Worm (Caenorhabditis elegans) whole organism, young adult: ENCODE measurements around the gene Y37D8A.8.

ENCODE experiments used
- B0336.3 ChIP-seq: fragments of 200-800 bp; sonication (Bioruptor generic); IDR thresholded peaks from 2 replicates; pipeline ENCODE4 v1.3.6; 2022; ENCODE audit warnings: missing genetic modification characterization, missing compliant biosample characterization
- F22D6.2 ChIP-seq: sonication (generic microtip); optimal IDR thresholded peaks from 2 replicates; lab custom pipeline; 2016; ENCODE audit warnings: mild to moderate bottlenecking, missing genetic modification characterization, missing compliant biosample characterization
- F49E8.2 ChIP-seq: sonication (generic microtip); optimal IDR thresholded peaks from 3 replicates; lab custom pipeline; 2017; ENCODE audit warnings: missing genetic modification characterization, mild to moderate bottlenecking, missing compliant biosample characterization, antibody characterized with exemption, moderate library complexity; ENCODE audit not compliant: insufficient read depth
- F52B5.7 ChIP-seq: sonication (generic microtip); optimal IDR thresholded peaks from 2 replicates; lab custom pipeline; 2016; ENCODE audit warnings: mild to moderate bottlenecking, missing genetic modification characterization, missing compliant biosample characterization
- F57A8.1 ChIP-seq: fragments of 200-800 bp; sonication (Bioruptor generic); optimal IDR thresholded peaks from 2 replicates; lab custom pipeline; 2018; ENCODE audit warnings: mild to moderate bottlenecking, missing genetic modification characterization, moderate library complexity, missing compliant biosample characterization
- K11D2.4 ChIP-seq: fragments of 200-800 bp; sonication (Bioruptor generic); IDR thresholded peaks from 2 replicates; pipeline ENCODE4 v1.3.6; 2022; ENCODE audit warnings: missing genetic modification reagents, missing genetic modification characterization, missing compliant biosample characterization
- T26A5.8 ChIP-seq: sonication (generic microtip); optimal IDR thresholded peaks from 2 replicates; lab custom pipeline; 2016; ENCODE audit warnings: missing genetic modification characterization, missing compliant biosample characterization
- Y53G8AR.9 ChIP-seq: fragments of 200-800 bp; sonication (Bioruptor generic); conservative IDR thresholded peaks from 2 replicates; pipeline ENCODE4 v1.3.6; 2022; ENCODE audit warnings: missing genetic modification reagents, missing genetic modification characterization, missing compliant biosample characterization
- Y56A3A.18 ChIP-seq: fragments of 200-800 bp; sonication (Bioruptor generic); IDR thresholded peaks from 2 replicates; pipeline ENCODE4 v1.3.6; 2022; ENCODE audit warnings: missing genetic modification reagents, missing genetic modification characterization, missing compliant biosample characterization
- atf-7 ChIP-seq: sonication (generic microtip); optimal IDR thresholded peaks from 2 replicates; lab custom pipeline; 2017; ENCODE audit warnings: mild to moderate bottlenecking, missing genetic modification characterization, missing compliant biosample characterization
- attf-3 ChIP-seq: fragments of 200-800 bp; sonication (Bioruptor generic); conservative IDR thresholded peaks from 2 replicates; pipeline ENCODE4 v1.3.6; 2022; ENCODE audit warnings: missing genetic modification reagents, missing genetic modification characterization, missing compliant biosample characterization
- bed-2 ChIP-seq: fragments of 200-800 bp; sonication (Bioruptor generic); IDR thresholded peaks from 2 replicates; pipeline ENCODE4 v1.3.6; 2022; ENCODE audit warnings: missing genetic modification reagents, missing genetic modification characterization, missing compliant biosample characterization
- cebp-1 ChIP-seq, 2 experiments: fragments of 200-800 bp in 1 of 2; sonication (Bioruptor generic) in 1 of 2; sonication (generic microtip) in 1 of 2; IDR thresholded peaks in 1 of 2; optimal IDR thresholded peaks in 1 of 2; 2 replicates each; pipeline versions ENCODE4 v1.3.6 to Lab custom; 2017 to 2022; ENCODE audit warnings: missing compliant biosample characterization in 2 of 2, missing genetic modification characterization in 2 of 2, mild to moderate bottlenecking in 1 of 2, missing genetic modification reagents in 1 of 2, moderate library complexity in 1 of 2
- ceh-27 ChIP-seq: fragments of 200-800 bp; sonication (Bioruptor generic); optimal IDR thresholded peaks from 2 replicates; lab custom pipeline; 2018; ENCODE audit warnings: mild to moderate bottlenecking, missing genetic modification characterization, moderate library complexity, missing compliant biosample characterization
- ceh-91 ChIP-seq: fragments of 200-800 bp; sonication (Bioruptor generic); IDR thresholded peaks from 2 replicates; pipeline ENCODE4 v1.3.6; 2022; ENCODE audit warnings: missing genetic modification reagents, missing genetic modification characterization, missing compliant biosample characterization
- dpff-1 ChIP-seq: sonication (generic microtip); optimal IDR thresholded peaks from 2 replicates; lab custom pipeline; 2017; ENCODE audit warnings: mild to moderate bottlenecking, missing genetic modification characterization, missing compliant biosample characterization
- dpl-1 ChIP-seq: fragments of 150-350 bp; optimal IDR thresholded peaks from 2 replicates; lab custom pipeline; 2014; ENCODE audit warnings: missing biosample characterization, missing genetic modification reagents, missing genetic modification characterization
- ekl-4 ChIP-seq: fragments of 200-800 bp; sonication (Bioruptor generic); IDR thresholded peaks from 2 replicates; pipeline ENCODE4 v1.3.6; 2022; ENCODE audit warnings: missing genetic modification reagents, missing genetic modification characterization, missing compliant biosample characterization
- hlh-12 ChIP-seq: sonication (generic microtip); optimal IDR thresholded peaks from 2 replicates; lab custom pipeline; 2016; ENCODE audit warnings: missing genetic modification characterization, missing compliant biosample characterization
- hlh-26 ChIP-seq: fragments of 200-800 bp; sonication (Bioruptor generic); conservative IDR thresholded peaks from 2 replicates; pipeline ENCODE4 v1.3.6; 2022; ENCODE audit warnings: missing genetic modification reagents, missing genetic modification characterization, missing compliant biosample characterization
- hmg-20 ChIP-seq: fragments of 200-800 bp; sonication (Bioruptor generic); IDR thresholded peaks from 2 replicates; pipeline ENCODE4 v1.3.6; 2022; ENCODE audit warnings: missing genetic modification reagents, missing genetic modification characterization, missing compliant biosample characterization
- hsf-1 ChIP-seq: fragments of 200-800 bp; sonication (Bioruptor generic); IDR thresholded peaks from 2 replicates; pipeline ENCODE4 v1.3.6; 2022; ENCODE audit warnings: missing genetic modification reagents, missing genetic modification characterization, missing compliant biosample characterization
- lag-1 ChIP-seq: fragments of 200-800 bp; sonication (Bioruptor generic); IDR thresholded peaks from 2 replicates; pipeline ENCODE4 v1.3.6; 2022; ENCODE audit warnings: missing genetic modification reagents, missing genetic modification characterization, missing compliant biosample characterization
- let-526 ChIP-seq: fragments of 200-800 bp; sonication (Bioruptor generic); IDR thresholded peaks from 2 replicates; pipeline ENCODE4 v1.3.6; 2022; ENCODE audit warnings: missing genetic modification reagents, missing genetic modification characterization, missing compliant biosample characterization
- let-607 ChIP-seq, 2 experiments: fragments of 200-800 bp in 1 of 2; sonication (Bioruptor generic) in 1 of 2; sonication (generic microtip) in 1 of 2; optimal IDR thresholded peaks; 2 replicates each; lab custom pipeline; 2016 to 2018; ENCODE audit warnings: mild to moderate bottlenecking in 2 of 2, missing compliant biosample characterization in 2 of 2, missing genetic modification characterization in 2 of 2, moderate library complexity in 2 of 2, missing genotype in 1 of 2
- lin-26 ChIP-seq: fragments of 200-800 bp; sonication (Bioruptor generic); IDR thresholded peaks from 2 replicates; pipeline ENCODE4 v1.3.6; 2022; ENCODE audit warnings: missing genetic modification reagents, missing genetic modification characterization, missing compliant biosample characterization
- lin-35 ChIP-seq, 3 experiments: fragments of 150-350 bp in 2 of 3; sonication (generic microtip) in 1 of 3; optimal IDR thresholded peaks; 2 replicates each; lab custom pipeline; 2014 to 2018; ENCODE audit warnings: missing biosample characterization in 3 of 3, missing genetic modification characterization in 3 of 3, missing genetic modification reagents in 3 of 3
- lin-54 ChIP-seq: fragments of 200-800 bp; sonication (Bioruptor generic); optimal IDR thresholded peaks from 2 replicates; lab custom pipeline; 2018; ENCODE audit warnings: mild to moderate bottlenecking, missing genetic modification characterization, missing compliant biosample characterization
- madf-3 ChIP-seq: fragments of 200-800 bp; sonication (Bioruptor generic); IDR thresholded peaks from 2 replicates; pipeline ENCODE4 v1.3.6; 2022; ENCODE audit warnings: missing genetic modification reagents, missing genetic modification characterization, missing compliant biosample characterization
- madf-6 ChIP-seq: fragments of 200-800 bp; sonication (Bioruptor generic); IDR thresholded peaks from 2 replicates; pipeline ENCODE4 v1.3.6; 2022; ENCODE audit warnings: missing genetic modification reagents, missing genetic modification characterization, missing compliant biosample characterization
- madf-8 ChIP-seq: fragments of 200-800 bp; sonication (Bioruptor generic); conservative IDR thresholded peaks from 2 replicates; pipeline ENCODE4 v1.3.6; 2022; ENCODE audit warnings: missing genetic modification reagents, missing genetic modification characterization, missing compliant biosample characterization
- mel-28 ChIP-seq: sonication (generic microtip); optimal IDR thresholded peaks from 2 replicates; lab custom pipeline; 2016; ENCODE audit warnings: borderline replicate concordance, mild to moderate bottlenecking, missing genetic modification characterization, missing compliant biosample characterization
- nfya-1 ChIP-seq: sonication (generic microtip); optimal IDR thresholded peaks from 2 replicates; lab custom pipeline; 2017; ENCODE audit warnings: antibody characterized with exemption, missing compliant biosample characterization, missing genetic modification characterization, borderline replicate concordance; ENCODE audit not compliant: insufficient read depth
- nfya-2 ChIP-seq: fragments of 200-800 bp; sonication (Bioruptor generic); IDR thresholded peaks from 2 replicates; pipeline ENCODE4 v1.3.6; 2022; ENCODE audit warnings: missing genetic modification reagents, missing genetic modification characterization, missing compliant biosample characterization
- nfyb-1 ChIP-seq: fragments of 200-800 bp; sonication (Bioruptor generic); IDR thresholded peaks from 2 replicates; pipeline ENCODE4 v1.3.6; 2022; ENCODE audit warnings: missing genetic modification reagents, missing genetic modification characterization, missing compliant biosample characterization
- nhr-120 ChIP-seq: fragments of 200-800 bp; sonication (Bioruptor generic); IDR thresholded peaks from 2 replicates; pipeline ENCODE4 v1.3.6; 2022; ENCODE audit warnings: missing genetic modification characterization, missing compliant biosample characterization
- nhr-80 ChIP-seq: sonication (generic microtip); optimal IDR thresholded peaks from 2 replicates; lab custom pipeline; 2016; ENCODE audit warnings: missing genetic modification characterization, missing compliant biosample characterization
- repo-1 ChIP-seq: sonication (generic microtip); optimal IDR thresholded peaks from 2 replicates; lab custom pipeline; 2017; ENCODE audit warnings: mild to moderate bottlenecking, missing genetic modification characterization, missing compliant biosample characterization
- rpc-1 ChIP-seq, 2 experiments: fragments of 150-350 bp in 1 of 2; sonication (generic microtip) in 1 of 2; optimal IDR thresholded peaks; 2 replicates each; lab custom pipeline; 2014 to 2018; ENCODE audit warnings: missing biosample characterization in 1 of 2, missing genetic modification characterization in 1 of 2, missing genetic modification reagents in 1 of 2, missing genotype in 1 of 2
- sdz-38 ChIP-seq: sonication (generic microtip); optimal IDR thresholded peaks from 2 replicates; lab custom pipeline; 2016; ENCODE audit warnings: missing genotype, missing genetic modification characterization, missing compliant biosample characterization
- sea-2 ChIP-seq: fragments of 200-800 bp; sonication (Bioruptor generic); IDR thresholded peaks from 2 replicates; pipeline ENCODE4 v1.3.6; 2022; ENCODE audit warnings: missing genetic modification characterization, missing compliant biosample characterization
- sptf-2 ChIP-seq: fragments of 200-800 bp; sonication (Bioruptor generic); optimal IDR thresholded peaks from 2 replicates; lab custom pipeline; 2018; ENCODE audit warnings: mild to moderate bottlenecking, missing genetic modification characterization, missing compliant biosample characterization
- tbp1 ChIP-seq: fragments of 200-800 bp; sonication (Bioruptor generic); optimal IDR thresholded peaks from 2 replicates; lab custom pipeline; 2018; ENCODE audit warnings: mild to moderate bottlenecking, missing genetic modification characterization, missing compliant biosample characterization
- tlf-1 ChIP-seq: fragments of 200-800 bp; sonication (Bioruptor generic); optimal IDR thresholded peaks from 2 replicates; lab custom pipeline; 2018; ENCODE audit warnings: mild to moderate bottlenecking, missing genetic modification characterization, missing compliant biosample characterization
- xnd-1 ChIP-seq: sonication (generic microtip); optimal IDR thresholded peaks from 2 replicates; lab custom pipeline; 2016; ENCODE audit warnings: missing genotype, missing genetic modification reagents, missing genetic modification characterization, missing compliant biosample characterization
- zim-3 ChIP-seq: sonication (generic microtip); optimal IDR thresholded peaks from 2 replicates; lab custom pipeline; 2017; ENCODE audit warnings: mild to moderate bottlenecking, missing genetic modification characterization, moderate library complexity, missing compliant biosample characterization
- ztf-22 ChIP-seq: fragments of 200-800 bp; sonication (Bioruptor generic); optimal IDR thresholded peaks from 2 replicates; lab custom pipeline; 2018; ENCODE audit warnings: mild to moderate bottlenecking, missing genetic modification characterization, moderate library complexity, missing compliant biosample characterization
- ztf-25 ChIP-seq: fragments of 200-800 bp; sonication (Bioruptor generic); IDR thresholded peaks from 2 replicates; pipeline ENCODE4 v1.3.6; 2022; ENCODE audit warnings: missing genetic modification reagents, missing genetic modification characterization, missing compliant biosample characterization

Y37D8A.8 gene

DNA sequence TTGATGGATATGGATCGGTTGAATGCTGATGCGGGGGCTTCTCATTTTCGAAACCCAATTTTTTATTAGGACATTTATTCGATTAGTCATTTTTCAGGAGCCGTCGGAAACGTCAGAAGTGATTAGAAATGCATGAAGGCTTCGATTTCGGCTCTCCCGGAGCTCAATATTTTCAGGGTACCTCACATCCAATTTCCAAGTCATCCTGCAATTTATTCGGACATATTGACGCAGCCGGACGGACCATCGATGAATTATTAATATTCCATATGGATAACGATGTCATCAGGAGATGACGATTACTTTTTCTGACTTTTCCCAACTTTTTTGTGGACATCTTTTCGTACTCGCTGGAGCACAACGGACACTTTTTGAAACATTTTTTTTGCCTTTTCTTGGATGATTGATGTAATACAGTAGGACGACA lies 41.9 kb downstream of the Y37D8A.8 start (continued):
- TF ChIP-seq ceh-91: 0 out of 2 replicates have a peak, but pooled peaks have one; percentile 9
- TF ChIP-seq nhr-120 (GFP tag; lab: Robert Waterston, UW): no peak
- TF ChIP-seq tbp1 (GFP tag; lab: Kevin White, UChicago): no peak
- no peak for TF ChIP-seq mel-28 (tag; lab: Kevin White, UChicago)
- peak; percentile 13 to 45 for TF ChIP-seq let-607 (tag; optimal IDR thresholded peaks at IDR 0.05; lab: Kevin White, UChicago)
- TF ChIP-seq lin-26 (GFP tag; lab: Robert Waterston, UW): no peak
- TF ChIP-seq Y53G8AR.9 (GFP tag; lab: Robert Waterston, UW): peak; percentile 77
- TF ChIP-seq xnd-1 (tag; lab: Kevin White, UChicago): peak; percentile 12
- no peak for TF ChIP-seq F57A8.1 (GFP tag; lab: Kevin White, UChicago)
- TF ChIP-seq ztf-25: no peak
- no peak for TF ChIP-seq K11D2.4 (GFP tag; lab: Robert Waterston, UW)
- TF ChIP-seq Y56A3A.18: 0 out of 2 replicates have a peak, but pooled peaks have one; percentile 50
- TF ChIP-seq F22D6.2 (tag; lab: Kevin White, UChicago): no peak
- TF ChIP-seq ztf-22 (GFP tag; lab: Kevin White, UChicago): no peak
- TF ChIP-seq lin-35 (GFP tag; optimal IDR thresholded peaks at IDR 0.05; lab: Kevin White, UChicago): peak in 1 of 3 experiments; percentile 17
- TF ChIP-seq F52B5.7: peak; percentile 68
- no peak for TF ChIP-seq T26A5.8
- TF ChIP-seq tlf-1 (GFP tag; lab: Kevin White, UChicago): peak; percentile 78
- TF ChIP-seq hlh-26 (GFP tag; lab: Robert Waterston, UW): no peak
- peak; percentile 75 for TF ChIP-seq repo-1
- TF ChIP-seq nfya-2 (GFP tag; lab: Robert Waterston, UW): 0 out of 2 replicates have a peak, but pooled peaks have one; percentile 24
- TF ChIP-seq madf-8 (GFP tag; lab: Robert Waterston, UW): 0 out of 2 replicates have a peak, but pooled peaks have one; percentile 11
- no peak for TF ChIP-seq hmg-20 (GFP tag; lab: Robert Waterston, UW)
- no peak for TF ChIP-seq let-526
- TF ChIP-seq atf-7 (tag; lab: Kevin White, UChicago): peak; percentile 73
- no peak for TF ChIP-seq nhr-80 (tag; lab: Kevin White, UChicago)
- no peak for TF ChIP-seq lag-1
- TF ChIP-seq nfya-1 (tag; lab: Kevin White, UChicago): no peak
- TF ChIP-seq ekl-4 (GFP tag; lab: Robert Waterston, UW): peak; percentile 63
- peak; percentile 83 for TF ChIP-seq F49E8.2 (tag; lab: Kevin White, UChicago)
- peak; percentile 39 for TF ChIP-seq sdz-38
- peak; percentile 46 for TF ChIP-seq lin-54 (GFP tag; lab: Kevin White, UChicago)
- peak; percentile 47; the same call in 1 of the 2 replicates for TF ChIP-seq hsf-1 (GFP tag; lab: Robert Waterston, UW)
- TF ChIP-seq sea-2: no peak
- no peak for TF ChIP-seq rpc-1 (optimal IDR thresholded peaks at IDR 0.05; lab: Kevin White, UChicago)
- no peak for TF ChIP-seq rpc-1 (tag; optimal IDR thresholded peaks at IDR 0.05; lab: Kevin White, UChicago)
- no peak for TF ChIP-seq ceh-27 (GFP tag; lab: Kevin White, UChicago)
- peak; percentile 87 for TF ChIP-seq nfyb-1 (GFP tag; lab: Robert Waterston, UW)
- TF ChIP-seq bed-2 (GFP tag; lab: Robert Waterston, UW): no peak
- TF ChIP-seq hlh-12: no peak
- no peak for TF ChIP-seq dpl-1
- TF ChIP-seq madf-3: no peak
- peak; percentile 66 for TF ChIP-seq madf-6 (GFP tag; lab: Robert Waterston, UW)
- TF ChIP-seq dpff-1 (tag; lab: Kevin White, UChicago): peak; percentile 46
- TF ChIP-seq sptf-2 (GFP tag; lab: Kevin White, UChicago): no peak
- peak; percentile 83 for TF ChIP-seq B0336.3 (GFP tag; lab: Robert Waterston, UW)
- no peak for TF ChIP-seq attf-3
- TF ChIP-seq zim-3 (tag; lab: Kevin White, UChicago): no peak
- TF ChIP-seq cebp-1 (GFP tag; IDR thresholded peaks at IDR 0.05; lab: Robert Waterston, UW): no peak
- peak; percentile 51 for TF ChIP-seq cebp-1 (tag; optimal IDR thresholded peaks at IDR 0.05; lab: Kevin White, UChicago)
